Worm (Caenorhabditis elegans): Measurements from ENCODE around the gene epc-1.
A peak's percentile ranks its signal among the peaks of the same experiment; 100 is the strongest.

Gene epc-1

DNA sequence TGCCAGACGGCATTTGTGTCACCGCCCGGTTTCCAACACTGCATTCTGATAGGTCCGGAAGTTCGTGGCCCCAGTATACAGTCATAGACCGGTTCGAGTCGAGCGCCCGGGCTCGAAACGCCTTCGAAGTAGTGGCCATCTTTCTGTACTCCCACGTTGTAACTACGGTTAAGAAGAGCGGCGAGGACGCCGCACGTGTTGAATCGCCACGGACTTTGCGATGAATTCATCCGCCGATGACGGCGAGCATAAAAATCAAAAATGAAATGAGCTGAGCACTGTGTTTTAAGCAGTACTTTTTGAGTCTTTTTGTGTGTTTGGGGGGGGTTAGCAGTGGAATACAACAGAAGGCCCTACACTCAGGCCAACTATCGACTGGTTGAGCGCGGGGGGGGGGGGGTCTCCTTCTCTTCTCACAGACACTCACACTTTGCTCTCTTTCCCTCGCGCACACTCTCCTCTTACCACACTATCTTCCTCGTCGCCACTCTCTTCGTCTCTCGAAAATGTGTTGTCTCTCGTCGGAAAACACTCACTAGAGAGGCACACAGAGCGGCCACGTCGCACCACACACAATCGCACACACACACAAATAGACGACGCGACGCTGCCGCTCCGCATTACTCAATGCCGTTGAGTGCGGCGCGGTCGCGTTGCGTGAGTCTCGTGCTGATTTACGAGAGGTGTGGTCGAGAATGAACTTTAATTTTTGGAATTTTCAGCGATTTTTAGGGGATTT is at the start of gene epc-1 (continued):
- TF ChIP-seq ceh-44 (GFP tag; IDR thresholded peaks at IDR 0.05) (no peak), ZK546.5 (tag; optimal IDR thresholded peaks at IDR 0.05) (peak in 1 of 2 experiments; percentile 31), unc-39 (tag; optimal IDR thresholded peaks at IDR 0.05) (no peak), Y105C5A.15 (GFP tag; IDR thresholded peaks at IDR 0.05) (peak; percentile 61; the same call in 1 of the 2 replicates), Y48G9A.11 (GFP tag; IDR thresholded peaks at IDR 0.05) (peak; percentile 67), nhr-42 (GFP tag; IDR thresholded peaks at IDR 0.05) (peak; percentile 88; the same call in 1 of the 2 replicates), F37D6.2 (tag; optimal IDR thresholded peaks at IDR 0.05) (peak; percentile 68)

DNA sequence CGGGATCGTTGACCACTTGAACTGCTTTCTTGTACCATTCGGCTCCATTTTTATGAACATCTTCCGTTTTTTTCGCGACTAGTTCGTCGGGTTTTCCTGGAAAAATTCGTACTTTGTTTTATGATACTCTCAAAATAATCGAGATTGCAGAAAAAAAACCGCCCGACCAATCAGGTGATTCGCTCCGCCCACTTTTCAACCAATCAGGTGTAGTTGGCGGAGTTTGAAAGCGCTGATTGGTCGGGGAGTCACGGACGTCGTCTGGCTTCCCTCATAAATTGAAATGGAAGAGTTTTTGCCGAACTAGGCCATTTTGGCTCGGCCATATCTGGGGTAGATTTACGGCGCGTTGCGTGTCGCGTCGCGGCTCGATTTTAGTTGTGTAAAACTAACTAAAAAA is 44.2 kb upstream of the epc-1 start:
- TF ChIP-seq lin-1 (GFP tag; IDR thresholded peaks at IDR 0.05), result no peak
- no peak for TF ChIP-seq unc-130 (GFP tag; optimal IDR thresholded peaks at IDR 0.05)
- 0 out of 2 replicates have a peak, but pooled peaks have one; percentile 43 for TF ChIP-seq dmd-9 (GFP tag; IDR thresholded peaks at IDR 0.05)
- 0 out of 4 replicates have a peak, but pooled peaks of 1 of the 2 experiments have one; percentile 22 for TF ChIP-seq madf-5 (GFP tag; IDR thresholded peaks at IDR 0.05)
- no peak for TF ChIP-seq Y5F2A.4 (GFP tag; optimal IDR thresholded peaks at IDR 0.05)
- TF ChIP-seq dve-1 (tag; optimal IDR thresholded peaks at IDR 0.05; ENCODE audit: insufficient read depth), result no peak
- TF ChIP-seq Y75B8A.6 (GFP tag; IDR thresholded peaks at IDR 0.05), result no peak
- no peak for TF ChIP-seq skn-1 (tag; optimal IDR thresholded peaks at IDR 0.05)
- no peak for TF ChIP-seq zip-11 (GFP tag; IDR thresholded peaks at IDR 0.05)
- no peak for TF ChIP-seq unc-62 (GFP tag; optimal IDR thresholded peaks at IDR 0.05 in 1 of 2)
- no peak for TF ChIP-seq unc-62 (tag; optimal IDR thresholded peaks at IDR 0.05)
- TF ChIP-seq zfp-3 (GFP tag; conservative IDR thresholded peaks at IDR 0.05), result no peak
- no peak for TF ChIP-seq lir-3 (tag; optimal IDR thresholded peaks at IDR 0.05)
- no peak for TF ChIP-seq ZK546.5 (tag; optimal IDR thresholded peaks at IDR 0.05)
- no peak for TF ChIP-seq lim-7 (GFP tag; IDR thresholded peaks at IDR 0.05)
- TF ChIP-seq dmd-8 (GFP tag; IDR thresholded peaks at IDR 0.05), result no peak
- TF ChIP-seq nhr-76 (tag; optimal IDR thresholded peaks at IDR 0.05), result no peak
- TF ChIP-seq ceh-32 (tag; optimal IDR thresholded peaks at IDR 0.05; ENCODE audit: poor library complexity), result no peak
- no peak for TF ChIP-seq mxl-3 (GFP tag; optimal IDR thresholded peaks at IDR 0.05)
- TF ChIP-seq saeg-2 (GFP tag; IDR thresholded peaks at IDR 0.05), result no peak
- no peak for TF ChIP-seq spr-1 (tag; optimal IDR thresholded peaks at IDR 0.05)
- no peak for TF ChIP-seq ztf-7 (tag; optimal IDR thresholded peaks at IDR 0.05)
- TF ChIP-seq ctbp-1 (GFP tag; IDR thresholded peaks at IDR 0.05), result no peak
- no peak for TF ChIP-seq F37D6.2 (tag; optimal IDR thresholded peaks at IDR 0.05)
- no peak for TF ChIP-seq daf-16 (GFP tag; optimal IDR thresholded peaks at IDR 0.05)
- TF ChIP-seq daf-16 (tag; optimal IDR thresholded peaks at IDR 0.05), result no peak
- TF ChIP-seq daf-19 (GFP tag; conservative IDR thresholded peaks at IDR 0.05), result no peak
- peak; percentile 60 for TF ChIP-seq aha-1 (tag)
- TF ChIP-seq daf-8 (GFP tag; IDR thresholded peaks at IDR 0.05), result no peak

DNA sequence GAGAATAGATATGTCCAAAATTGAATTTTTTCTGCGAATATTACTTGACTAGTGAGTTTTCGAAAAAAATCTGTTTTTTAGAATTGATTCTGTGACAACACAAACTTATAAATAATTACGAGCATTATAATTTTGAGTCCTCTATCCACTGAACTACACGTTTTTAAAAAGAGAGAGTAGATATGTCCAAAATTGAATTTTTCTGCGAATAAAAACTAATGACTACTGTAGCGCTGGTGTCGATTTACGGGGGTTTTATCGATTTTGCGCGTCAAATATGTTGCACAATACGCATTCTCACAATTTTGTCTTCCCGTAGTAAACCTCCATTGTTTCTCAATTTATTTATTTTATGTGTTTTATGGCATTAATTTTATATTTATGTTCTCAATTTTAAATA is 43.6 kb upstream of the epc-1 start:
- no peak for TF ChIP-seq zfp-2 (tag; optimal IDR thresholded peaks at IDR 0.05)

DNA sequence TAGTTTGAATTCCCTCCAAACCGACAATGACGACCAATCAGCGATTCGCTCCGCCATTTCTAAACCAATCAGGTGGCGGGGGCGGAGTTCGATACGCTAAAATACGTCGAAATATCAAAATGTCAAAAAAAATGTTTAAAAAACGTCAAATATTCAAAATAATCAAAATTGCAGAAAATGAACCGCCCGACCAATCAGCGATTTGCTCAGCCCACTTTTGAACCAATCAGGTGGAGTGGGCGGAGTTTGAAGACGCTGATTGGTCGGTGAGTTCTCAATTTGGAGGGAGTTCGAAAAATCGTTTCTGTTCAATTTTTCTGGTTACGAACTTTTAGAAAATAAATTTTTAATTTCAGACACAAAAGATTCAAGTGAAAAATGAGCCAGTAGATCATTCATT is 36.3 kb upstream of the epc-1 start:
- TF ChIP-seq spr-3 (GFP tag; optimal IDR thresholded peaks at IDR 0.05) (no peak), aha-1 (tag) (peak; percentile 32)

Data from whole organism, L4 larva.